Worm (Caenorhabditis elegans): ENCODE measurements around the gene best-3.

- TF ChIP-seq K02D7.2 (tag; optimal IDR thresholded peaks at IDR 0.05) (no peak), pha-2 (tag; optimal IDR thresholded peaks at IDR 0.05) (no peak), unc-55 (GFP tag; optimal IDR thresholded peaks at IDR 0.05) (no peak), ztf-16 (tag; optimal IDR thresholded peaks at IDR 0.05) (no peak), syd-9 (tag; optimal IDR thresholded peaks at IDR 0.05) (no peak), F13H6.1 (tag; optimal IDR thresholded peaks at IDR 0.05) (no peak), ets-4 (tag; optimal IDR thresholded peaks at IDR 0.05) (no peak), pag-3 (tag; optimal IDR thresholded peaks at IDR 0.05; ENCODE audit: borderline replicate concordance) (no peak), gmeb-2 (tag; optimal IDR thresholded peaks at IDR 0.05) (no peak), tbx-2 (tag; optimal IDR thresholded peaks at IDR 0.05) (no peak)
Measured at ce11 chrII:61013-61412, 48.2 kb downstream of the best-3 start, which contains the start of gene C23H3.2.
